Worm (Caenorhabditis elegans): ENCODE measurements around the gene mltn-1.

The mltn-1 gene

DNA sequence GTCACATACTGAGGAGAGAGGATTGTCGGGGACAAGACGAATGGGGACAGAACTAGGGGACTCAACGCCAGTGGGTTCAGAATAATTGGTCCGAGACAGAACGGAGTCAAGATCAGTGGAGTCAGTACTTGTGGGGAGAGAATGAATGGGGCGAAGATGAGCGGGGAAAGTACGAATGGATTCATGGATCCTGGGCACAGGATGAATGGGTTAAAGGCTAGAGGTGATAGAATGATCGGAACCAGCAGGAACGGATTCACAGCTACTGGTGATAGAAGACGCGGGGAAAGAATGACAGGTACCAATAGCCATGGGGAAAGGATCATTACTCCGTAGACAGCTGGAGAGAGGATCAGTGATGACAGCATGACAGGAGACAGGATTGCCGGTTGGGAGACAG is 5.5 kb downstream of the mltn-1 start:
- TF ChIP-seq pha-2 (tag; optimal IDR thresholded peaks at IDR 0.05) (no peak), lim-6 (tag; optimal IDR thresholded peaks at IDR 0.05) (no peak), nfya-1 (tag; optimal IDR thresholded peaks at IDR 0.05) (no peak), unc-86 (tag; optimal IDR thresholded peaks at IDR 0.05) (no peak), pha-4 (tag; optimal IDR thresholded peaks at IDR 0.05) (no peak), ttx-3 (tag; optimal IDR thresholded peaks at IDR 0.05) (no peak), rnt-1 (tag; optimal IDR thresholded peaks at IDR 0.05) (no peak), gmeb-2 (tag; optimal IDR thresholded peaks at IDR 0.05) (no peak), eyg-1 (tag; optimal IDR thresholded peaks at IDR 0.05) (no peak), pag-3 (tag; optimal IDR thresholded peaks at IDR 0.05; ENCODE audit: borderline replicate concordance) (no peak), K09A11.1 (tag; optimal IDR thresholded peaks at IDR 0.05; ENCODE audit: insufficient read depth) (no peak), elt-4 (tag; optimal IDR thresholded peaks at IDR 0.05) (no peak), Y22D7AL.16 (tag; optimal IDR thresholded peaks at IDR 0.05) (no peak), ceh-19 (GFP tag; optimal IDR thresholded peaks at IDR 0.05) (no peak), ceh-14 (tag; optimal IDR thresholded peaks at IDR 0.05) (no peak), pax-1 (tag; optimal IDR thresholded peaks at IDR 0.05) (no peak), ztf-16 (tag; optimal IDR thresholded peaks at IDR 0.05) (no peak), ceh-22 (tag; optimal IDR thresholded peaks at IDR 0.05) (no peak)

DNA sequence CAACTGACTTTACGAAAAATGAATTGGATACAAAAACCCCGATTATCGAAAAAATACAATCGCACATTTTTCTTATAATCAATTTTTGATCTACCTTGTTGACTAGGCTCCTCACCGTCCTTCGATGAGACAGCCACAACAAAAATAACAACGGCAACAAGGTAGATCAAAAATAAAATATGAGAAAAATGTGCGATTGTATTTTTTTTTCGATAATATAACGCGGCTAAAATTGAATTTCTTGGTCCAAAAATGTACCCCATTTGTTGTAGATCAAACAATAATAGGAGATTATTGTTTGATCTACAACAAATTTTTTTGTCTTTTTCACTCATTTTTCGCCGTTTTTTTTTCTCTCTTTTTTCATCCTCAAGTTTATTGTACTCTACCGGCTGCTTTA is 14.4 kb downstream of the mltn-1 start:
- TF ChIP-seq odd-2 (tag; optimal IDR thresholded peaks at IDR 0.05) = no peak
- TF ChIP-seq ceh-30 (tag; optimal IDR thresholded peaks at IDR 0.05) = no peak
- TF ChIP-seq eyg-1 (tag; optimal IDR thresholded peaks at IDR 0.05) = no peak
- TF ChIP-seq hlh-8 (tag; optimal IDR thresholded peaks at IDR 0.05) = no peak
- no peak for TF ChIP-seq C38D4.7 (GFP tag; optimal IDR thresholded peaks at IDR 0.05)
- no peak for TF ChIP-seq C08G9.2 (tag; optimal IDR thresholded peaks at IDR 0.05)
- TF ChIP-seq lin-11 (tag; optimal IDR thresholded peaks at IDR 0.05) = no peak
- TF ChIP-seq ceh-2 (tag; optimal IDR thresholded peaks at IDR 0.05) = no peak
- no peak for TF ChIP-seq ceh-24 (tag; optimal IDR thresholded peaks at IDR 0.05)
- TF ChIP-seq unc-55 (GFP tag; optimal IDR thresholded peaks at IDR 0.05) = no peak
- no peak for TF ChIP-seq gmeb-2 (tag; optimal IDR thresholded peaks at IDR 0.05)
- TF ChIP-seq sox-4 (tag; optimal IDR thresholded peaks at IDR 0.05) = no peak
- no peak for TF ChIP-seq ets-4 (tag; optimal IDR thresholded peaks at IDR 0.05)
- no peak for TF ChIP-seq hlh-30 (tag; optimal IDR thresholded peaks at IDR 0.05; ENCODE audit: insufficient read depth)

DNA sequence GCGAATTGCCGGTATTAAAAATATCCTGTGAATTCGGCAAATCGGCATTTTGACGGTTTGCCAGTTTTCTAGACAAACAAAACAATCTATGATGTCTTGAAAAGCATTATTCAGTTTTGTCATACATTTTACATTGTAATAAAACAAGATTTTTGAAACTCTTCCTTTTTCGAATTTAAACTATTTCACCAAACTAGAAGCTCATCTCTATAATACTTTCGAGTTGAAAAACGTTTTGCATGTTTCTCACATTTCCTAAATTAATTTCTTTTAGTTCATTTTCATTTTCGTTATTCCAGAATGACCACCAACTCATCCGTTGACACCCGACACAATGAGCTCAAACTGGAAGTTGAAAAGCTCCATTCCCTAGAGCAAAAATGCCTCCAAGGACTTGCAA is 15.4 kb downstream of the mltn-1 start, which contains the start of gene F29C12.6:
Gene F29C12.6 (plus strand): TSS at position 301 of the 400 bp plus-strand sequence.
- TF ChIP-seq pqm-1 (tag; optimal IDR thresholded peaks at IDR 0.05) (no peak), gmeb-2 (tag; optimal IDR thresholded peaks at IDR 0.05) (no peak), unc-42 (tag; optimal IDR thresholded peaks at IDR 0.05) (no peak), sdc-2 (tag; optimal IDR thresholded peaks at IDR 0.05) (no peak), ceh-24 (tag; optimal IDR thresholded peaks at IDR 0.05) (no peak), che-1 (tag; optimal IDR thresholded peaks at IDR 0.05) (no peak), elt-2 (tag; optimal IDR thresholded peaks at IDR 0.05) (no peak), dve-1 (tag; optimal IDR thresholded peaks at IDR 0.05) (no peak), lin-11 (tag; optimal IDR thresholded peaks at IDR 0.05) (no peak), madf-2 (tag; optimal IDR thresholded peaks at IDR 0.05) (no peak), T23F11.4 (GFP tag; optimal IDR thresholded peaks at IDR 0.05) (no peak), unc-3 (GFP tag; conservative IDR thresholded peaks at IDR 0.05) (no peak), unc-3 (tag; optimal IDR thresholded peaks at IDR 0.05) (no peak), tbx-2 (tag; optimal IDR thresholded peaks at IDR 0.05) (no peak), pros-1 (tag; optimal IDR thresholded peaks at IDR 0.05) (no peak), ref-2 (tag; optimal IDR thresholded peaks at IDR 0.05) (no peak)

Data from whole organism, late embryonic.